Fruit fly (Drosophila melanogaster) whole organism, embryonic: ENCODE measurements around the gene CG10663.

Experiments
- Bteb2 ChIP-seq: fragments of 200-800 bp; sonication (Bioruptor generic); optimal IDR thresholded peaks from 2 replicates; lab custom pipeline; 2016; ENCODE audit warnings: missing biosample characterization, missing genetic modification characterization
- CG10431 ChIP-seq: fragments of 200-800 bp; sonication (Bioruptor generic); optimal IDR thresholded peaks from 3 replicates; lab custom pipeline; 2018; ENCODE audit warnings: missing biosample characterization, mild to moderate bottlenecking, missing genetic modification characterization
- CG11085 ChIP-seq: fragments of 200-800 bp; sonication (Bioruptor generic); IDR thresholded peaks from 2 replicates; pipeline ENCODE4 v1.3.6; 2022; ENCODE audit warnings: missing biosample characterization, missing genetic modification characterization
- CG12659 ChIP-seq: fragments of 200-800 bp; sonication (Bioruptor generic); optimal IDR thresholded peaks from 3 replicates; lab custom pipeline; 2017; ENCODE audit warnings: mild to moderate bottlenecking, missing biosample characterization, missing genetic modification reagents, missing genetic modification characterization
- CG16779 ChIP-seq: fragments of 200-800 bp; sonication (Bioruptor generic); IDR thresholded peaks from 2 replicates; pipeline ENCODE4 v1.3.6; 2022; ENCODE audit warnings: missing biosample characterization, missing genetic modification characterization
- CG17385 ChIP-seq: fragments of 200-800 bp; sonication (Bioruptor generic); optimal IDR thresholded peaks from 3 replicates; lab custom pipeline; 2018; ENCODE audit warnings: missing biosample characterization, mild to moderate bottlenecking, missing genetic modification characterization
- CG17802 ChIP-seq: fragments of 200-800 bp; sonication (Bioruptor generic); optimal IDR thresholded peaks from 2 replicates; lab custom pipeline; 2018; ENCODE audit warnings: missing biosample characterization, mild to moderate bottlenecking, missing genetic modification characterization, moderate library complexity
- CG18262 ChIP-seq: fragments of 200-800 bp; optimal IDR thresholded peaks from 3 replicates; lab custom pipeline; 2019; ENCODE audit warnings: missing biosample characterization, mild to moderate bottlenecking, missing genetic modification characterization, moderate library complexity
- CG30020 ChIP-seq: fragments of 200-800 bp; optimal IDR thresholded peaks from 2 replicates; lab custom pipeline; 2019; ENCODE audit warnings: missing biosample characterization, mild to moderate bottlenecking, missing genetic modification characterization, moderate library complexity
- CG31224 ChIP-seq: fragments of 200-800 bp; sonication (Bioruptor generic); IDR thresholded peaks from 2 replicates; pipeline ENCODE4 v1.3.6; 2022; ENCODE audit warnings: missing biosample characterization, missing genetic modification characterization
- CG34376 ChIP-seq: fragments of 200-800 bp; sonication (Bioruptor generic); optimal IDR thresholded peaks from 2 replicates; lab custom pipeline; 2018; ENCODE audit warnings: missing biosample characterization, mild to moderate bottlenecking, missing genetic modification characterization
- CG4282 ChIP-seq: fragments of 200-800 bp; sonication (Bioruptor generic); optimal IDR thresholded peaks from 2 replicates; lab custom pipeline; 2016; ENCODE audit warnings: missing biosample characterization, missing genetic modification characterization
- CG5245 ChIP-seq: fragments of 200-800 bp; sonication (Bioruptor generic); optimal IDR thresholded peaks from 3 replicates; lab custom pipeline; 2016; ENCODE audit warnings: missing biosample characterization, missing genetic modification characterization
- CG7745 ChIP-seq: fragments of 200-800 bp; sonication (Bioruptor generic); optimal IDR thresholded peaks from 2 replicates; lab custom pipeline; 2018; ENCODE audit warnings: missing biosample characterization, mild to moderate bottlenecking, missing genetic modification characterization, moderate library complexity
- CG7928 ChIP-seq: fragments of 200-800 bp; sonication (Bioruptor generic); optimal IDR thresholded peaks from 2 replicates; lab custom pipeline; 2017; ENCODE audit warnings: missing biosample characterization, mild to moderate bottlenecking, missing genetic modification characterization
- CG9215 ChIP-seq: fragments of 200-800 bp; sonication (Bioruptor generic); IDR thresholded peaks from 2 replicates; pipeline ENCODE4 v1.3.6; 2022; ENCODE audit warnings: missing biosample characterization, missing genetic modification characterization
- Chrac-16 ChIP-seq: fragments of 200-800 bp; sonication (Bioruptor generic); optimal IDR thresholded peaks from 3 replicates; lab custom pipeline; 2016; ENCODE audit warnings: missing biosample characterization, missing genetic modification characterization
- Dad ChIP-seq: fragments of 200-800 bp; sonication (Bioruptor generic); optimal IDR thresholded peaks from 3 replicates; lab custom pipeline; 2016; ENCODE audit warnings: missing biosample characterization, missing genetic modification characterization
- Deaf1 ChIP-seq: fragments of 200-800 bp; optimal IDR thresholded peaks from 3 replicates; lab custom pipeline; 2019; ENCODE audit warnings: missing biosample characterization, mild to moderate bottlenecking, missing genetic modification characterization, moderate library complexity
- Dip3 ChIP-seq: fragments of 200-800 bp; sonication (Bioruptor generic); optimal IDR thresholded peaks from 3 replicates; lab custom pipeline; 2016; ENCODE audit warnings: missing biosample characterization, missing genetic modification characterization
- Drgx ChIP-seq: fragments of 200-800 bp; sonication (Bioruptor generic); IDR thresholded peaks from 2 replicates; pipeline ENCODE4 v1.3.6; 2022; ENCODE audit warnings: missing biosample characterization, missing genetic modification characterization
- Ets97D ChIP-seq: fragments of 200-800 bp; sonication (Bioruptor generic); optimal IDR thresholded peaks from 3 replicates; lab custom pipeline; 2016; ENCODE audit warnings: missing biosample characterization, missing genetic modification characterization
- Fer3 ChIP-seq: fragments of 200-800 bp; sonication (Bioruptor generic); optimal IDR thresholded peaks from 2 replicates; lab custom pipeline; 2018; ENCODE audit warnings: missing biosample characterization, mild to moderate bottlenecking, missing genetic modification characterization, moderate library complexity
- HHEX ChIP-seq: fragments of 200-800 bp; sonication (Bioruptor generic); optimal IDR thresholded peaks from 3 replicates; lab custom pipeline; 2017; ENCODE audit warnings: missing biosample characterization, mild to moderate bottlenecking, missing genetic modification characterization, missing genetic modification reagents
- Lim3 ChIP-seq: fragments of 200-800 bp; sonication (Bioruptor generic); IDR thresholded peaks from 2 replicates; pipeline ENCODE4 v1.3.6; 2022; ENCODE audit warnings: missing biosample characterization, missing genetic modification characterization
- Max ChIP-seq: fragments of 200-800 bp; sonication (Bioruptor generic); optimal IDR thresholded peaks from 2 replicates; lab custom pipeline; 2016; ENCODE audit warnings: missing biosample characterization, mild to moderate bottlenecking, missing genetic modification characterization
- Mes4 ChIP-seq: fragments of 200-800 bp; sonication (Bioruptor generic); optimal IDR thresholded peaks from 2 replicates; lab custom pipeline; 2016; ENCODE audit warnings: missing biosample characterization, missing genetic modification characterization
- NK7.1 ChIP-seq: fragments of 200-800 bp; sonication (Bioruptor generic); optimal IDR thresholded peaks from 3 replicates; lab custom pipeline; 2016; ENCODE audit warnings: missing biosample characterization, missing genetic modification characterization
- Oli ChIP-seq: fragments of 200-800 bp; sonication (Bioruptor generic); optimal IDR thresholded peaks from 2 replicates; lab custom pipeline; 2018; ENCODE audit warnings: missing biosample characterization, mild to moderate bottlenecking, missing genetic modification characterization, moderate library complexity
- Sry-β ChIP-seq: fragments of 200-800 bp; sonication (Bioruptor generic); optimal IDR thresholded peaks from 2 replicates; lab custom pipeline; 2018; ENCODE audit warnings: missing biosample characterization, mild to moderate bottlenecking, missing genetic modification characterization, moderate library complexity
- Xrp1 ChIP-seq: fragments of 200-800 bp; sonication (Bioruptor generic); IDR thresholded peaks from 2 replicates; pipeline ENCODE4 v1.3.6; 2022; ENCODE audit warnings: missing biosample characterization, missing genetic modification characterization
- ase ChIP-seq: fragments of 200-800 bp; sonication (Bioruptor generic); IDR thresholded peaks from 3 replicates; pipeline ENCODE4 v1.3.6; 2022; ENCODE audit warnings: missing biosample characterization, missing genetic modification characterization
- az2 ChIP-seq: fragments of 200-800 bp; sonication (Bioruptor generic); optimal IDR thresholded peaks from 3 replicates; lab custom pipeline; 2016; ENCODE audit warnings: missing biosample characterization, missing genetic modification characterization
- bigmax ChIP-seq: fragments of 200-800 bp; sonication (Bioruptor generic); optimal IDR thresholded peaks from 2 replicates; lab custom pipeline; 2018; ENCODE audit warnings: missing biosample characterization, mild to moderate bottlenecking, missing genetic modification characterization
- chm ChIP-seq: fragments of 200-800 bp; sonication (Bioruptor generic); IDR thresholded peaks from 2 replicates; pipeline ENCODE4 v1.3.6; 2022; ENCODE audit warnings: missing biosample characterization, missing genetic modification characterization
- crol ChIP-seq: fragments of 200-800 bp; sonication (Bioruptor generic); IDR thresholded peaks from 2 replicates; pipeline ENCODE4 v1.3.6; 2022; ENCODE audit warnings: missing biosample characterization, missing genetic modification characterization
- danr ChIP-seq: fragments of 200-800 bp; sonication (Bioruptor generic); IDR thresholded peaks from 2 replicates; pipeline ENCODE4 v1.3.6; 2022; ENCODE audit warnings: missing biosample characterization, missing genetic modification characterization
- disco-r ChIP-seq: fragments of 200-800 bp; sonication (Bioruptor generic); optimal IDR thresholded peaks from 2 replicates; lab custom pipeline; 2016; ENCODE audit warnings: missing biosample characterization, missing genetic modification characterization
- dm ChIP-seq: fragments of 200-800 bp; sonication (Bioruptor generic); optimal IDR thresholded peaks from 3 replicates; lab custom pipeline; 2016; ENCODE audit warnings: missing biosample characterization, missing genetic modification characterization
- eyg ChIP-seq: fragments of 200-800 bp; sonication (Bioruptor generic); optimal IDR thresholded peaks from 3 replicates; lab custom pipeline; 2016; ENCODE audit warnings: missing biosample characterization, missing genetic modification characterization
- fru ChIP-seq: fragments of >200 bp; optimal IDR thresholded peaks from 2 replicates; lab custom pipeline; 2017
- ind ChIP-seq: fragments of 200-800 bp; sonication (Bioruptor generic); optimal IDR thresholded peaks from 3 replicates; lab custom pipeline; 2016; ENCODE audit warnings: missing biosample characterization, missing genetic modification characterization
- insv ChIP-seq, 2 experiments: fragments of 200-800 bp; sonication (Bioruptor generic); optimal IDR thresholded peaks; 3 replicates each; lab custom pipeline; 2016 to 2018; ENCODE audit warnings: missing biosample characterization in 2 of 2, missing genetic modification characterization in 2 of 2
- mam ChIP-seq: fragments of 200-800 bp; sonication (Bioruptor generic); optimal IDR thresholded peaks from 3 replicates; lab custom pipeline; 2016; ENCODE audit warnings: missing biosample characterization, missing genetic modification characterization
- org-1 ChIP-seq: fragments of 200-800 bp; sonication (Bioruptor generic); optimal IDR thresholded peaks from 2 replicates; lab custom pipeline; 2017; ENCODE audit warnings: missing biosample characterization, missing genetic modification characterization
- pb ChIP-seq: fragments of 200-800 bp; sonication (Bioruptor generic); optimal IDR thresholded peaks from 3 replicates; lab custom pipeline; 2016; ENCODE audit warnings: missing biosample characterization, missing genetic modification characterization
- scrt ChIP-seq: fragments of 200-800 bp; sonication (Bioruptor generic); optimal IDR thresholded peaks from 2 replicates; lab custom pipeline; 2018; ENCODE audit warnings: missing biosample characterization, mild to moderate bottlenecking, missing genetic modification characterization, moderate library complexity
- sim ChIP-seq: fragments of 200-800 bp; sonication (Bioruptor generic); IDR thresholded peaks from 2 replicates; pipeline ENCODE4 v1.3.6; 2022; ENCODE audit warnings: missing biosample characterization, missing genetic modification characterization
- sima ChIP-seq: fragments of 200-800 bp; sonication (Bioruptor generic); optimal IDR thresholded peaks from 2 replicates; lab custom pipeline; 2016; ENCODE audit warnings: missing biosample characterization, missing genetic modification characterization
- sob ChIP-seq: fragments of 200-800 bp; sonication (Bioruptor generic); IDR thresholded peaks from 2 replicates; pipeline ENCODE4 v1.3.6; 2022; ENCODE audit warnings: missing biosample characterization, missing genetic modification characterization
- toy ChIP-seq: fragments of 200-800 bp; sonication (Bioruptor generic); IDR thresholded peaks from 2 replicates; pipeline ENCODE4 v1.3.6; 2022; ENCODE audit warnings: missing biosample characterization, missing genetic modification characterization
- wor ChIP-seq: fragments of 200-800 bp; sonication (Bioruptor generic); IDR thresholded peaks from 2 replicates; pipeline ENCODE4 v1.3.6; 2022; ENCODE audit warnings: missing biosample characterization, missing genetic modification characterization

Gene CG10663

DNA sequence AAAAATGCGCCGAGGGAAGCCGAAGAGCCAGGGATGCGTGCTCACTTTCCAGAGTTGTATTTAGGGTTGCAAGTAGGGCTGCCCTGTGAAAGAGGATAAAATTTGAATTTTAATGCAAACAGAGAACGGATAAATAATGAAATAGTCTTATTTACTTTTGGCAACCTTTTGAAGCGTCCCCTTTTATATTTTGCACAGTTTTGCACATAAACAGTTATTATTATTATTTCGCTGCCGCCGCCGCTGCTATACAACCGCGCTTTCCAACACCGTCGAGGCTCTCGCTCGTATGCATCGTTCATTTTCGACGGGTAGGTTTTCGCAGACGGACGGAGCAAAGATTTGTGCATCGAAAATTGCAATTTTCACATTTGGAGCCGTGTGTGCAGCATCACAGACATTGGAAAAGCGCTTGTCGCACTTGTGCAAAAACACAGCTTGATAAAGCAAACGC is 30.0 kb upstream of the CG10663 start, which contains the start of the genes sti and tral (continued):
- TF ChIP-seq sob (GFP tag; lab: Robert Waterston, UW) (peak; percentile 91), HHEX (GFP tag; lab: Kevin White, UChicago) (peak; percentile 79), danr (GFP tag; lab: Robert Waterston, UW) (peak; percentile 66; the same call in 1 of the 2 replicates), CG17385 (GFP tag; lab: Kevin White, UChicago) (peak; percentile 80), NK7.1 (GFP tag; lab: Kevin White, UChicago) (peak; percentile 88), disco-r (GFP tag; lab: Kevin White, UChicago) (peak; percentile 85), CG5245 (GFP tag; lab: Kevin White, UChicago) (peak; percentile 86), bigmax (no peak), toy (GFP tag; lab: Robert Waterston, UW) (no peak), Fer3 (tag; lab: Kevin White, UChicago) (peak; percentile 87), Drgx (peak; percentile 49), CG9215 (peak; percentile 90), Dip3 (GFP tag; lab: Kevin White, UChicago) (peak; percentile 95), CG31224 (GFP tag; lab: Robert Waterston, UW) (peak; percentile 83), Deaf1 (tag; lab: Kevin White, UChicago) (peak; percentile 76), CG10431 (peak; percentile 67), CG34376 (GFP tag; lab: Kevin White, UChicago) (peak; percentile 92), sim (no peak; the same call in 1 of the 2 replicates), Bteb2 (peak; percentile 90), Xrp1 (peak; percentile 84), Oli (tag; lab: Kevin White, UChicago) (peak; percentile 55), CG18262 (tag; lab: Kevin White, UChicago) (peak; percentile 79), crol (GFP tag; lab: Robert Waterston, UW) (no peak), Dad (GFP tag; lab: Kevin White, UChicago) (peak; percentile 91), CG16779 (GFP tag; lab: Robert Waterston, UW) (0 out of 2 replicates have a peak, but pooled peaks have one; percentile 50), scrt (GFP tag; lab: Kevin White, UChicago) (peak; percentile 68), pb (GFP tag; lab: Kevin White, UChicago) (peak; percentile 73), CG7928 (GFP tag; lab: Kevin White, UChicago) (peak; percentile 100), sima (peak; percentile 42), CG17802 (peak; percentile 50), CG4282 (GFP tag; lab: Kevin White, UChicago) (peak; percentile 90), CG12659 (GFP tag; lab: Kevin White, UChicago) (peak; percentile 92), Lim3 (GFP tag; lab: Robert Waterston, UW) (no peak), wor (GFP tag; lab: Robert Waterston, UW) (peak; percentile 65), ind (GFP tag; lab: Kevin White, UChicago) (peak; percentile 91), mam (GFP tag; lab: Kevin White, UChicago) (peak; percentile 97), az2 (peak; percentile 89), Mes4 (GFP tag; lab: Kevin White, UChicago) (peak; percentile 86), fru (lab: Kevin White, UChicago) (peak; percentile 38), ase (peak; percentile 78), CG11085 (GFP tag; lab: Robert Waterston, UW) (peak; percentile 81), insv (GFP tag; optimal IDR thresholded peaks at IDR 0.05; lab: Kevin White, UChicago) (peak in 1 of 2 experiments; percentile 74), Chrac-16 (peak; percentile 92), Ets97D (GFP tag; lab: Kevin White, UChicago) (peak; percentile 97), dm (peak; percentile 87), chm (peak; percentile 54; the same call in 1 of the 2 replicates), org-1 (GFP tag; lab: Kevin White, UChicago) (peak; percentile 52), Max (GFP tag; lab: Kevin White, UChicago) (peak; percentile 88), CG30020 (tag; lab: Kevin White, UChicago) (peak; percentile 75), Sry-β (GFP tag; lab: Kevin White, UChicago) (peak; percentile 0), CG7745 (no peak), eyg (GFP tag; lab: Kevin White, UChicago) (peak; percentile 87)
